Worm (Caenorhabditis elegans) whole organism, young adult: Measurements from ENCODE around the gene piki-1.
A peak's percentile ranks its signal among the peaks of the same experiment; 100 is the strongest.

Experiments
- B0019.2 ChIP-seq: fragments of 200-800 bp; sonication (Bioruptor generic); conservative IDR thresholded peaks from 2 replicates; pipeline ENCODE4 v1.3.6; 2022; ENCODE audit warnings: missing genetic modification reagents, missing genetic modification characterization, missing compliant biosample characterization
- C17E4.6 ChIP-seq: fragments of 200-800 bp; sonication (Bioruptor generic); IDR thresholded peaks from 2 replicates; pipeline ENCODE4 v1.3.6; 2022; ENCODE audit warnings: missing genetic modification reagents, missing genetic modification characterization, missing compliant biosample characterization
- F10E7.11 ChIP-seq: sonication (generic microtip); optimal IDR thresholded peaks from 2 replicates; lab custom pipeline; 2017; ENCODE audit warnings: mild to moderate bottlenecking, missing genetic modification characterization, moderate library complexity, missing compliant biosample characterization
- F22D6.2 ChIP-seq: sonication (generic microtip); optimal IDR thresholded peaks from 2 replicates; lab custom pipeline; 2016; ENCODE audit warnings: mild to moderate bottlenecking, missing genetic modification characterization, missing compliant biosample characterization
- F37B4.10 ChIP-seq: fragments of 200-800 bp; sonication (Bioruptor generic); IDR thresholded peaks from 2 replicates; pipeline ENCODE4 v1.3.6; 2022; ENCODE audit warnings: missing genetic modification characterization, missing compliant biosample characterization
- F39B2.1 ChIP-seq: fragments of 200-800 bp; sonication (Bioruptor generic); IDR thresholded peaks from 2 replicates; pipeline ENCODE4 v1.3.6; 2022; ENCODE audit warnings: missing genetic modification reagents, missing genetic modification characterization, missing compliant biosample characterization
- T26A5.8 ChIP-seq: sonication (generic microtip); optimal IDR thresholded peaks from 2 replicates; lab custom pipeline; 2016; ENCODE audit warnings: missing genetic modification characterization, missing compliant biosample characterization
- Y53G8AR.9 ChIP-seq: fragments of 200-800 bp; sonication (Bioruptor generic); conservative IDR thresholded peaks from 2 replicates; pipeline ENCODE4 v1.3.6; 2022; ENCODE audit warnings: missing genetic modification reagents, missing genetic modification characterization, missing compliant biosample characterization
- Y79H2A.3 ChIP-seq: fragments of 200-800 bp; sonication (Bioruptor generic); conservative IDR thresholded peaks from 2 replicates; pipeline ENCODE4 v1.3.6; 2022; ENCODE audit warnings: missing genetic modification reagents, missing genetic modification characterization, missing compliant biosample characterization
- aptf-2 ChIP-seq: fragments of 200-800 bp; sonication (Bioruptor generic); conservative IDR thresholded peaks from 2 replicates; pipeline ENCODE4 v1.3.6; 2022; ENCODE audit warnings: missing genetic modification reagents, missing genetic modification characterization, missing compliant biosample characterization
- aptf-3 ChIP-seq: fragments of 200-800 bp; sonication (Bioruptor generic); IDR thresholded peaks from 2 replicates; pipeline ENCODE4 v1.3.6; 2022; ENCODE audit warnings: missing genetic modification characterization, missing compliant biosample characterization
- attf-3 ChIP-seq: fragments of 200-800 bp; sonication (Bioruptor generic); conservative IDR thresholded peaks from 2 replicates; pipeline ENCODE4 v1.3.6; 2022; ENCODE audit warnings: missing genetic modification reagents, missing genetic modification characterization, missing compliant biosample characterization
- attf-6 ChIP-seq: fragments of 200-800 bp; sonication (Bioruptor generic); IDR thresholded peaks from 2 replicates; pipeline ENCODE4 v1.3.6; 2022; ENCODE audit warnings: missing genetic modification reagents, missing genetic modification characterization, missing compliant biosample characterization
- bed-2 ChIP-seq: fragments of 200-800 bp; sonication (Bioruptor generic); IDR thresholded peaks from 2 replicates; pipeline ENCODE4 v1.3.6; 2022; ENCODE audit warnings: missing genetic modification reagents, missing genetic modification characterization, missing compliant biosample characterization
- ceh-40 ChIP-seq: fragments of 200-800 bp; sonication (Bioruptor generic); IDR thresholded peaks from 2 replicates; pipeline ENCODE4 v1.3.6; 2022; ENCODE audit warnings: missing genetic modification characterization, missing compliant biosample characterization
- dpl-1 ChIP-seq: fragments of 150-350 bp; optimal IDR thresholded peaks from 2 replicates; lab custom pipeline; 2014; ENCODE audit warnings: missing biosample characterization, missing genetic modification reagents, missing genetic modification characterization
- ekl-4 ChIP-seq: fragments of 200-800 bp; sonication (Bioruptor generic); IDR thresholded peaks from 2 replicates; pipeline ENCODE4 v1.3.6; 2022; ENCODE audit warnings: missing genetic modification reagents, missing genetic modification characterization, missing compliant biosample characterization
- fkh-3 ChIP-seq: sonication (generic microtip); optimal IDR thresholded peaks from 2 replicates; lab custom pipeline; 2016; ENCODE audit warnings: mild to moderate bottlenecking, missing genetic modification characterization, missing compliant biosample characterization
- hmg-1.2 ChIP-seq: fragments of 200-800 bp; sonication (Bioruptor generic); IDR thresholded peaks from 2 replicates; pipeline ENCODE4 v1.3.6; 2022; ENCODE audit warnings: missing genetic modification reagents, missing genetic modification characterization, missing compliant biosample characterization
- hrde-1 ChIP-seq: sonication (generic microtip); optimal IDR thresholded peaks from 2 replicates; lab custom pipeline; 2016; ENCODE audit warnings: missing genetic modification characterization, mild to moderate bottlenecking, missing compliant biosample characterization, moderate library complexity, missing genotype, missing genetic modification reagents, borderline replicate concordance
- lag-1 ChIP-seq: fragments of 200-800 bp; sonication (Bioruptor generic); IDR thresholded peaks from 2 replicates; pipeline ENCODE4 v1.3.6; 2022; ENCODE audit warnings: missing genetic modification reagents, missing genetic modification characterization, missing compliant biosample characterization
- let-607 ChIP-seq, 2 experiments: fragments of 200-800 bp in 1 of 2; sonication (Bioruptor generic) in 1 of 2; sonication (generic microtip) in 1 of 2; optimal IDR thresholded peaks; 2 replicates each; lab custom pipeline; 2016 to 2018; ENCODE audit warnings: mild to moderate bottlenecking in 2 of 2, missing compliant biosample characterization in 2 of 2, missing genetic modification characterization in 2 of 2, moderate library complexity in 2 of 2, missing genotype in 1 of 2
- lin-35 ChIP-seq, 3 experiments: fragments of 150-350 bp in 2 of 3; sonication (generic microtip) in 1 of 3; optimal IDR thresholded peaks; 2 replicates each; lab custom pipeline; 2014 to 2018; ENCODE audit warnings: missing biosample characterization in 3 of 3, missing genetic modification characterization in 3 of 3, missing genetic modification reagents in 3 of 3
- lin-54 ChIP-seq: fragments of 200-800 bp; sonication (Bioruptor generic); optimal IDR thresholded peaks from 2 replicates; lab custom pipeline; 2018; ENCODE audit warnings: mild to moderate bottlenecking, missing genetic modification characterization, missing compliant biosample characterization
- lir-1 ChIP-seq: fragments of 200-800 bp; sonication (Bioruptor generic); conservative IDR thresholded peaks from 2 replicates; pipeline ENCODE4 v1.3.6; 2022; ENCODE audit warnings: missing genetic modification reagents, missing genetic modification characterization, missing compliant biosample characterization
- madf-8 ChIP-seq: fragments of 200-800 bp; sonication (Bioruptor generic); conservative IDR thresholded peaks from 2 replicates; pipeline ENCODE4 v1.3.6; 2022; ENCODE audit warnings: missing genetic modification reagents, missing genetic modification characterization, missing compliant biosample characterization
- mcd-1 ChIP-seq: fragments of 200-800 bp; sonication (Bioruptor generic); IDR thresholded peaks from 2 replicates; pipeline ENCODE4 v1.3.6; 2022; ENCODE audit warnings: missing genetic modification reagents, missing genetic modification characterization, missing compliant biosample characterization
- mes-4 ChIP-seq: sonication (generic microtip); optimal IDR thresholded peaks from 2 replicates; lab custom pipeline; 2016; ENCODE audit warnings: missing genotype, missing genetic modification characterization, missing compliant biosample characterization
- mxl-1 ChIP-seq: sonication (generic microtip); optimal IDR thresholded peaks from 2 replicates; lab custom pipeline; 2016; ENCODE audit warnings: missing genetic modification characterization, missing compliant biosample characterization
- nfya-1 ChIP-seq: sonication (generic microtip); optimal IDR thresholded peaks from 2 replicates; lab custom pipeline; 2017; ENCODE audit warnings: antibody characterized with exemption, missing compliant biosample characterization, missing genetic modification characterization, borderline replicate concordance; ENCODE audit not compliant: insufficient read depth
- nfya-2 ChIP-seq: fragments of 200-800 bp; sonication (Bioruptor generic); IDR thresholded peaks from 2 replicates; pipeline ENCODE4 v1.3.6; 2022; ENCODE audit warnings: missing genetic modification reagents, missing genetic modification characterization, missing compliant biosample characterization
- nhr-179 ChIP-seq: sonication (generic microtip); optimal IDR thresholded peaks from 2 replicates; lab custom pipeline; 2016; ENCODE audit warnings: mild to moderate bottlenecking, missing genetic modification characterization, missing compliant biosample characterization
- nhr-27 ChIP-seq: fragments of 200-800 bp; sonication (Bioruptor generic); optimal IDR thresholded peaks from 2 replicates; lab custom pipeline; 2018; ENCODE audit warnings: mild to moderate bottlenecking, missing genetic modification characterization, moderate library complexity, missing compliant biosample characterization
- nhr-80 ChIP-seq: sonication (generic microtip); optimal IDR thresholded peaks from 2 replicates; lab custom pipeline; 2016; ENCODE audit warnings: missing genetic modification characterization, missing compliant biosample characterization
- rcor-1 ChIP-seq: fragments of 200-800 bp; sonication (Bioruptor generic); IDR thresholded peaks from 2 replicates; pipeline ENCODE4 v1.3.6; 2022; ENCODE audit warnings: missing genetic modification reagents, missing genetic modification characterization, missing compliant biosample characterization
- rec-8 ChIP-seq, 2 experiments: sonication (generic microtip); optimal IDR thresholded peaks; 2 replicates each; lab custom pipeline; 2016; ENCODE audit warnings: mild to moderate bottlenecking in 2 of 2, missing genetic modification characterization in 2 of 2, missing genetic modification reagents in 2 of 2, missing genotype in 2 of 2, missing biosample characterization in 1 of 2, missing compliant biosample characterization in 1 of 2, moderate library complexity in 1 of 2
- repo-1 ChIP-seq: sonication (generic microtip); optimal IDR thresholded peaks from 2 replicates; lab custom pipeline; 2017; ENCODE audit warnings: mild to moderate bottlenecking, missing genetic modification characterization, missing compliant biosample characterization
- sdz-38 ChIP-seq: sonication (generic microtip); optimal IDR thresholded peaks from 2 replicates; lab custom pipeline; 2016; ENCODE audit warnings: missing genotype, missing genetic modification characterization, missing compliant biosample characterization
- sea-2 ChIP-seq: fragments of 200-800 bp; sonication (Bioruptor generic); IDR thresholded peaks from 2 replicates; pipeline ENCODE4 v1.3.6; 2022; ENCODE audit warnings: missing genetic modification characterization, missing compliant biosample characterization
- snpc-4 ChIP-seq, 5 experiments: fragments of 150-350 bp in 1 of 5; sonication (generic microtip) in 4 of 5; optimal IDR thresholded peaks; 2 replicates each; lab custom pipeline; 2014 to 2018; ENCODE audit warnings: missing genetic modification characterization in 5 of 5, missing biosample characterization in 3 of 5, antibody characterized with exemption in 2 of 5, mild to moderate bottlenecking in 2 of 5, missing compliant biosample characterization in 2 of 5, missing genotype in 2 of 5, moderate library complexity in 2 of 5, missing genetic modification reagents in 1 of 5
- tbp1 ChIP-seq: fragments of 200-800 bp; sonication (Bioruptor generic); optimal IDR thresholded peaks from 2 replicates; lab custom pipeline; 2018; ENCODE audit warnings: mild to moderate bottlenecking, missing genetic modification characterization, missing compliant biosample characterization
- tlf-1 ChIP-seq: fragments of 200-800 bp; sonication (Bioruptor generic); optimal IDR thresholded peaks from 2 replicates; lab custom pipeline; 2018; ENCODE audit warnings: mild to moderate bottlenecking, missing genetic modification characterization, missing compliant biosample characterization
- unc-62 ChIP-seq: fragments of 150-350 bp; optimal IDR thresholded peaks from 2 replicates; lab custom pipeline; 2014; ENCODE audit warnings: missing biosample characterization, missing genetic modification reagents, missing genetic modification characterization
- zfh-2 ChIP-seq: fragments of 200-800 bp; sonication (Bioruptor generic); conservative IDR thresholded peaks from 2 replicates; pipeline ENCODE4 v1.3.6; 2022; ENCODE audit warnings: missing genetic modification reagents, missing genetic modification characterization, missing compliant biosample characterization
- ztf-25 ChIP-seq: fragments of 200-800 bp; sonication (Bioruptor generic); IDR thresholded peaks from 2 replicates; pipeline ENCODE4 v1.3.6; 2022; ENCODE audit warnings: missing genetic modification reagents, missing genetic modification characterization, missing compliant biosample characterization
- ztf-28 ChIP-seq: fragments of 200-800 bp; sonication (Bioruptor generic); IDR thresholded peaks from 2 replicates; pipeline ENCODE4 v1.3.6; 2022; ENCODE audit warnings: missing genetic modification reagents, missing genetic modification characterization, missing compliant biosample characterization
- ztf-3 ChIP-seq: fragments of 200-800 bp; sonication (Bioruptor generic); optimal IDR thresholded peaks from 2 replicates; lab custom pipeline; 2018; ENCODE audit warnings: mild to moderate bottlenecking, missing genetic modification characterization, missing compliant biosample characterization

piki-1 gene

DNA sequence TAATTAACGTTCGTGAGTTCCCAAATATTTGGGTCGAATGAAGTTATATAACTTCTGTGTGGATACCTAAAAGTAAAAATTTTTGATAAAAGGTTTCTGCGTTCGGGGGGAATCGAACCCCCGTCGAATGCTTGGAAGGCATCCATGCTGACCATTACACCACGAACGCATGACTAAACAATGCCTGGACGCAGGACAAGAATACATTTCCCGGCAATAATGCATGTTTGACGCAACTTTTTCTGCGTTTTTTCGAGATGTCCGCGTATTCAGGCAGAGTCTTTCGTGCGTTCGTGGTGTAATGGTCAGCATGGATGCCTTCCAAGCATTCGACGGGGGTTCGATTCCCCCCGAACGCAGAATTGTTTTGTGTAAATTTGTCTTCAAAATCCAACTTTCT is 45.5 kb downstream of the piki-1 start (continued):
- TF ChIP-seq bed-2 (GFP tag; lab: Robert Waterston, UW) (peak; percentile 69; the same call in 1 of the 2 replicates), mes-4 (tag; lab: Kevin White, UChicago) (peak; percentile 86), ztf-28 (peak; percentile 81), T26A5.8 (peak; percentile 21), ekl-4 (peak; percentile 79), nfya-2 (GFP tag; lab: Robert Waterston, UW) (no peak), F39B2.1 (GFP tag; lab: Robert Waterston, UW) (no peak), aptf-2 (GFP tag; lab: Robert Waterston, UW) (peak; percentile 71), Y53G8AR.9 (GFP tag; lab: Robert Waterston, UW) (peak; percentile 75; the same call in 1 of the 2 replicates), ztf-3 (GFP tag; lab: Kevin White, UChicago) (peak; percentile 22), ztf-25 (GFP tag; lab: Robert Waterston, UW) (peak; percentile 96), F37B4.10 (0 out of 2 replicates have a peak, but pooled peaks have one; percentile 74), hmg-1.2 (GFP tag; lab: Robert Waterston, UW) (peak; percentile 90), madf-8 (GFP tag; lab: Robert Waterston, UW) (peak; percentile 30; the same call in 1 of the 2 replicates), tlf-1 (GFP tag; lab: Kevin White, UChicago) (peak; percentile 21), lin-35 (GFP tag; optimal IDR thresholded peaks at IDR 0.05; lab: Kevin White, UChicago) (peak in 1 of 3 experiments; percentile 68), dpl-1 (peak; percentile 22), nhr-27 (tag; lab: Kevin White, UChicago) (peak; percentile 72), nfya-1 (tag; lab: Kevin White, UChicago) (no peak), lir-1 (GFP tag; lab: Robert Waterston, UW) (peak; percentile 55), repo-1 (peak; percentile 86), unc-62 (no peak), lin-54 (GFP tag; lab: Kevin White, UChicago) (peak; percentile 59), C17E4.6 (GFP tag; lab: Robert Waterston, UW) (peak; percentile 68; the same call in 1 of the 2 replicates), mxl-1 (peak; percentile 54), nhr-80 (tag; lab: Kevin White, UChicago) (peak; percentile 42), hrde-1 (peak; percentile 88), tbp1 (GFP tag; lab: Kevin White, UChicago) (peak; percentile 98), sdz-38 (no peak), attf-6 (peak; percentile 80), rcor-1 (peak; percentile 79), aptf-3 (peak; percentile 92), lag-1 (GFP tag; lab: Robert Waterston, UW) (no peak), rec-8 (tag; optimal IDR thresholded peaks at IDR 0.05; lab: Kevin White, UChicago) (peak; percentile 86 to 88), B0019.2 (no peak), zfh-2 (GFP tag; lab: Robert Waterston, UW) (no peak), F22D6.2 (peak; percentile 53), sea-2 (GFP tag; lab: Robert Waterston, UW) (no peak), fkh-3 (peak; percentile 55), Y79H2A.3 (0 out of 2 replicates have a peak, but pooled peaks have one; percentile 52), F10E7.11 (tag; lab: Kevin White, UChicago) (peak; percentile 21), attf-3 (GFP tag; lab: Robert Waterston, UW) (peak; percentile 52; the same call in 1 of the 2 replicates), nhr-179 (tag; lab: Kevin White, UChicago) (peak; percentile 42), let-607 (tag; optimal IDR thresholded peaks at IDR 0.05; lab: Kevin White, UChicago) (peak; percentile 55 to 69), snpc-4 (GFP tag; optimal IDR thresholded peaks at IDR 0.05; lab: Kevin White, UChicago) (peak; percentile 78), snpc-4 (tag; optimal IDR thresholded peaks at IDR 0.05; lab: Kevin White, UChicago) (peak; percentile 56 to 89 (median 78)), ceh-40 (GFP tag; lab: Robert Waterston, UW) (peak; percentile 89; the same call in 1 of the 2 replicates), mcd-1 (GFP tag; lab: Robert Waterston, UW) (peak; percentile 78)
